Worm (Caenorhabditis elegans): ENCODE measurements around the gene R74.2.

The R74.2 gene

ce11 chrIII:4236178-4236577 is 48.2 kb downstream of the R74.2 start (continued):
- peak; percentile 59 for TF ChIP-seq nhr-25 (tag; optimal IDR thresholded peaks at IDR 0.05; ENCODE audit: borderline replicate concordance, insufficient read depth)
- TF ChIP-seq lin-29 (GFP tag; IDR thresholded peaks at IDR 0.05) = no peak
- peak; percentile 89 for TF ChIP-seq lin-13 (GFP tag; optimal IDR thresholded peaks at IDR 0.05)
- no peak for TF ChIP-seq arid-1 (GFP tag; conservative IDR thresholded peaks at IDR 0.05)
- peak; percentile 27; the same call in 1 of the 2 replicates for TF ChIP-seq hmg-1.1 (GFP tag; IDR thresholded peaks at IDR 0.05)
- TF ChIP-seq F10B5.3 (tag; optimal IDR thresholded peaks at IDR 0.05) = no peak
- TF ChIP-seq mdl-1 (tag; optimal IDR thresholded peaks at IDR 0.05) = peak in 1 of 2 experiments; percentile 36
- TF ChIP-seq zip-2 (tag; optimal IDR thresholded peaks at IDR 0.05) = no peak
- peak in 1 of 2 experiments; percentile 62 for TF ChIP-seq unc-62 (GFP tag; optimal IDR thresholded peaks at IDR 0.05 in 1 of 2)
- TF ChIP-seq unc-62 (tag; optimal IDR thresholded peaks at IDR 0.05) = no peak
- TF ChIP-seq hlh-11 (tag; optimal IDR thresholded peaks at IDR 0.05) = peak; percentile 64

- TF ChIP-seq lin-38 (GFP tag; IDR thresholded peaks at IDR 0.05) (peak; percentile 61), nhr-237 (tag; optimal IDR thresholded peaks at IDR 0.05) (no peak), nhr-76 (tag; optimal IDR thresholded peaks at IDR 0.05) (no peak), snpc-4 (tag; optimal IDR thresholded peaks at IDR 0.05) (no peak), ceh-20 (GFP tag; IDR thresholded peaks at IDR 0.05) (peak; percentile 88), nhr-6 (tag; optimal IDR thresholded peaks at IDR 0.05) (peak; percentile 85), ceh-82 (tag; optimal IDR thresholded peaks at IDR 0.05) (no peak), nhr-48 (tag; optimal IDR thresholded peaks at IDR 0.05) (peak; percentile 98), cey-2 (tag; optimal IDR thresholded peaks at IDR 0.05; ENCODE audit: borderline replicate concordance, insufficient read depth) (peak; percentile 86), ZK546.5 (tag; optimal IDR thresholded peaks at IDR 0.05) (no peak), dmd-6 (GFP tag; IDR thresholded peaks at IDR 0.05) (peak; percentile 98), dmd-9 (GFP tag; IDR thresholded peaks at IDR 0.05) (no peak), spr-1 (tag; optimal IDR thresholded peaks at IDR 0.05) (peak; percentile 74), mxl-3 (GFP tag; optimal IDR thresholded peaks at IDR 0.05) (peak; percentile 99), lim-7 (GFP tag; IDR thresholded peaks at IDR 0.05) (no peak; the same call in 1 of the 2 replicates), Y48G9A.11 (GFP tag; IDR thresholded peaks at IDR 0.05) (no peak), tra-1 (GFP tag; IDR thresholded peaks at IDR 0.05) (peak; percentile 91), R02D3.7 (tag; optimal IDR thresholded peaks at IDR 0.05) (no peak), zfp-3 (GFP tag; conservative IDR thresholded peaks at IDR 0.05) (peak; percentile 83), pqm-1 (tag; optimal IDR thresholded peaks at IDR 0.05) (peak; percentile 50), snpc-1.2 (GFP tag; IDR thresholded peaks at IDR 0.05) (no peak), ceh-62 (tag; optimal IDR thresholded peaks at IDR 0.05) (no peak), mes-2 (tag; optimal IDR thresholded peaks at IDR 0.05; ENCODE audit: poor library complexity, severe bottlenecking) (peak; percentile 76), jun-1 (tag; optimal IDR thresholded peaks at IDR 0.05) (peak; percentile 79), skn-1 (tag; optimal IDR thresholded peaks at IDR 0.05) (no peak), arid-1 (GFP tag; conservative IDR thresholded peaks at IDR 0.05) (peak; percentile 83), lin-13 (GFP tag; optimal IDR thresholded peaks at IDR 0.05) (peak; percentile 81), aha-1 (tag) (peak; percentile 99), vab-7 (GFP tag; IDR thresholded peaks at IDR 0.05) (no peak), ama-1 (optimal IDR thresholded peaks at IDR 0.05) (no peak), daf-8 (GFP tag; IDR thresholded peaks at IDR 0.05) (no peak), fos-1 (tag; optimal IDR thresholded peaks at IDR 0.05) (no peak), lin-39 (tag; optimal IDR thresholded peaks at IDR 0.05) (no peak), mxl-2 (GFP tag; conservative IDR thresholded peaks at IDR 0.05) (peak; percentile 54; the same call in 1 of the 2 replicates), madf-5 (GFP tag; IDR thresholded peaks at IDR 0.05) (no peak), sdz-12 (GFP tag; optimal IDR thresholded peaks at IDR 0.05) (no peak), nhr-102 (tag; optimal IDR thresholded peaks at IDR 0.05) (peak; percentile 87), egl-43 (GFP tag; IDR thresholded peaks at IDR 0.05) (peak; percentile 89; the same call in 1 of the 2 replicates), unc-62 (GFP tag; optimal IDR thresholded peaks at IDR 0.05 in 1 of 2) (peak in 1 of 2 experiments; percentile 100), unc-62 (tag; optimal IDR thresholded peaks at IDR 0.05) (no peak), zag-1 (tag; optimal IDR thresholded peaks at IDR 0.05) (no peak), aly-2 (tag; optimal IDR thresholded peaks at IDR 0.05) (no peak), fkh-10 (GFP tag; optimal IDR thresholded peaks at IDR 0.05) (peak; percentile 90)
These were observed 49.7 kb downstream of the R74.2 start for ce11 chrIII:4237660-4238059.
